Fruit fly (Drosophila melanogaster) whole organism, adult: ENCODE measurements around the gene sif.

Experiments
- CG11617 ChIP-seq: fragments of 200-800 bp; sonication (Bioruptor generic); optimal IDR thresholded peaks from 2 replicates; lab custom pipeline; 2017; ENCODE audit warnings: mild to moderate bottlenecking, missing biosample characterization, missing genetic modification reagents, missing genetic modification characterization
- CG12768 ChIP-seq: fragments of 200-800 bp; sonication (Bioruptor generic); optimal IDR thresholded peaks from 2 replicates; lab custom pipeline; 2017; ENCODE audit warnings: missing biosample characterization, missing genetic modification characterization, mild to moderate bottlenecking, moderate library complexity, missing genetic modification reagents
- CG14711 ChIP-seq: fragments of 200-800 bp; sonication (Bioruptor generic); optimal IDR thresholded peaks from 2 replicates; lab custom pipeline; 2018; ENCODE audit warnings: missing biosample characterization, mild to moderate bottlenecking, missing genetic modification characterization, moderate library complexity
- CG1620 ChIP-seq: fragments of 200-800 bp; sonication (Bioruptor generic); optimal IDR thresholded peaks from 2 replicates; lab custom pipeline; 2016; ENCODE audit warnings: missing biosample characterization, missing genetic modification characterization
- CG33017 ChIP-seq: fragments of 200-800 bp; sonication (Bioruptor generic); optimal IDR thresholded peaks from 2 replicates; lab custom pipeline; 2018; ENCODE audit warnings: missing biosample characterization, mild to moderate bottlenecking, missing genetic modification characterization, moderate library complexity
- CG5204 ChIP-seq: fragments of 200-800 bp; sonication (Bioruptor generic); optimal IDR thresholded peaks from 2 replicates; lab custom pipeline; 2016; ENCODE audit warnings: missing biosample characterization, missing genetic modification characterization
- CG7045 ChIP-seq: fragments of 200-800 bp; sonication (Bioruptor generic); optimal IDR thresholded peaks from 2 replicates; lab custom pipeline; 2017; ENCODE audit warnings: missing biosample characterization, mild to moderate bottlenecking, missing genetic modification characterization
- CG7101 ChIP-seq: fragments of 200-800 bp; sonication (Bioruptor generic); optimal IDR thresholded peaks from 2 replicates; lab custom pipeline; 2018; ENCODE audit warnings: missing biosample characterization, mild to moderate bottlenecking, missing genetic modification characterization, moderate library complexity
- Clk ChIP-seq: fragments of 200-800 bp; sonication (Bioruptor generic); optimal IDR thresholded peaks from 2 replicates; lab custom pipeline; 2017; ENCODE audit warnings: missing biosample characterization, missing genetic modification characterization
- Crg-1 ChIP-seq: fragments of 200-800 bp; sonication (Bioruptor generic); optimal IDR thresholded peaks from 2 replicates; lab custom pipeline; 2016; ENCODE audit warnings: missing biosample characterization, missing genetic modification characterization
- Hr96 ChIP-seq: fragments of 200-800 bp; sonication (Bioruptor generic); optimal IDR thresholded peaks from 2 replicates; lab custom pipeline; 2016; ENCODE audit warnings: missing biosample characterization, missing genetic modification characterization
- Mnt ChIP-seq: fragments of 200-800 bp; sonication (Bioruptor generic); optimal IDR thresholded peaks from 2 replicates; lab custom pipeline; 2016; ENCODE audit warnings: missing biosample characterization, mild to moderate bottlenecking, missing genetic modification characterization
- bab1 ChIP-seq: fragments of 200-800 bp; sonication (Bioruptor generic); optimal IDR thresholded peaks from 3 replicates; lab custom pipeline; 2019; ENCODE audit warnings: missing biosample characterization, mild to moderate bottlenecking, missing genetic modification characterization, moderate library complexity
- cic ChIP-seq: fragments of 200-800 bp; sonication (Bioruptor generic); optimal IDR thresholded peaks from 2 replicates; lab custom pipeline; 2017; ENCODE audit warnings: missing biosample characterization, mild to moderate bottlenecking, missing genetic modification characterization, moderate library complexity
- cnc ChIP-seq, 2 experiments: fragments of >200 bp; optimal IDR thresholded peaks; 2 replicates each; lab custom pipeline; 2017
- kay ChIP-seq: fragments of 200-800 bp; sonication (Bioruptor generic); peaks from one replicate; lab custom pipeline; 2016; ENCODE audit warnings: missing biosample characterization, missing genetic modification characterization, borderline replicate concordance
- ovo ChIP-seq: fragments of 200-800 bp; sonication (Bioruptor generic); optimal IDR thresholded peaks from 2 replicates; lab custom pipeline; 2016; ENCODE audit warnings: missing biosample characterization, missing genetic modification characterization
- pad ChIP-seq: fragments of 200-800 bp; sonication (Bioruptor generic); optimal IDR thresholded peaks from 3 replicates; lab custom pipeline; 2017; ENCODE audit warnings: missing biosample characterization, missing genetic modification characterization, mild to moderate bottlenecking, moderate library complexity, missing genetic modification reagents
- tj ChIP-seq: fragments of 200-800 bp; sonication (Bioruptor generic); optimal IDR thresholded peaks from 3 replicates; lab custom pipeline; 2017; ENCODE audit warnings: missing biosample characterization, mild to moderate bottlenecking, missing genetic modification characterization, moderate library complexity
- toe ChIP-seq: fragments of 200-800 bp; sonication (Bioruptor generic); optimal IDR thresholded peaks from 2 replicates; lab custom pipeline; 2016; ENCODE audit warnings: missing biosample characterization, missing genetic modification characterization

The sif gene

dm6 chr3L:5658368-5658767, 655 bp downstream of the sif start:
- no peak for TF ChIP-seq CG12768

- TF ChIP-seq CG33017 (tag; lab: Kevin White, UChicago) (no peak), Mnt (GFP tag; lab: Kevin White, UChicago) (no peak), CG12768 (no peak), pad (GFP tag; lab: Kevin White, UChicago) (peak; percentile 13), ovo (GFP tag; lab: Kevin White, UChicago) (no peak), CG5204 (GFP tag; lab: Kevin White, UChicago) (no peak), bab1 (GFP tag; lab: Kevin White, UChicago) (peak; percentile 13), CG7101 (tag; lab: Kevin White, UChicago) (no peak), CG11617 (GFP tag; lab: Kevin White, UChicago) (no peak), cnc (optimal IDR thresholded peaks at IDR 0.05; lab: Kevin White, UChicago) (no peak), kay (GFP tag; lab: Kevin White, UChicago) (peak; percentile 49), toe (peak; percentile 35)
Observed at dm6 chr3L:5662071-5662470, 4.4 kb downstream of the sif start, which contains the start of gene Sse. Sse (minus strand) TSS chr3L:5662247.

- no peak for TF ChIP-seq ovo (GFP tag; lab: Kevin White, UChicago)
- no peak for TF ChIP-seq CG7101 (tag; lab: Kevin White, UChicago)
- no peak for TF ChIP-seq CG7045 (GFP tag; lab: Kevin White, UChicago)
- TF ChIP-seq pad (GFP tag; lab: Kevin White, UChicago) = no peak
- no peak for TF ChIP-seq CG5204 (GFP tag; lab: Kevin White, UChicago)
- no peak for TF ChIP-seq Mnt (GFP tag; lab: Kevin White, UChicago)
- TF ChIP-seq CG11617 (GFP tag; lab: Kevin White, UChicago) = no peak
- no peak for TF ChIP-seq kay (GFP tag; lab: Kevin White, UChicago)
- no peak for TF ChIP-seq CG1620
- no peak for TF ChIP-seq Clk (GFP tag; lab: Kevin White, UChicago)
- no peak for TF ChIP-seq toe
Observed at dm6 chr3L:5663250-5663649, 5.5 kb downstream of the sif start.

- TF ChIP-seq CG12768 (no peak), kay (GFP tag; lab: Kevin White, UChicago) (peak; percentile 67), CG14711 (tag; lab: Kevin White, UChicago) (no peak), CG7045 (GFP tag; lab: Kevin White, UChicago) (no peak), CG1620 (no peak), CG5204 (GFP tag; lab: Kevin White, UChicago) (no peak)
Observed at dm6 chr3L:5663876-5664718, 6.4 kb downstream of the sif start, which contains the start of gene CG46320. CG46320 (plus strand) TSS chr3L:5664121.

dm6 chr3L:5664719-5664973, 6.9 kb downstream of the sif start:
- TF ChIP-seq CG1620 = no peak

- TF ChIP-seq cic = no peak
- no peak for TF ChIP-seq tj (GFP tag; lab: Kevin White, UChicago)
- TF ChIP-seq CG7101 (tag; lab: Kevin White, UChicago) = no peak
- peak; percentile 22 for TF ChIP-seq CG12768
Observed at dm6 chr3L:5665434-5665833, 7.7 kb downstream of the sif start.

- TF ChIP-seq cnc (optimal IDR thresholded peaks at IDR 0.05; lab: Kevin White, UChicago) = no peak
- no peak for TF ChIP-seq Hr96
- no peak for TF ChIP-seq kay (GFP tag; lab: Kevin White, UChicago)
- TF ChIP-seq ovo (GFP tag; lab: Kevin White, UChicago) = no peak
- TF ChIP-seq CG7101 (tag; lab: Kevin White, UChicago) = no peak
- TF ChIP-seq toe = no peak
- TF ChIP-seq CG14711 (tag; lab: Kevin White, UChicago) = no peak
- no peak for TF ChIP-seq CG11617 (GFP tag; lab: Kevin White, UChicago)
- no peak for TF ChIP-seq CG7045 (GFP tag; lab: Kevin White, UChicago)
Observed at dm6 chr3L:5666787-5667186, 9.1 kb downstream of the sif start.

dm6 chr3L:5678241-5678905, 20.7 kb downstream of the sif start:
- no peak for TF ChIP-seq CG33017 (tag; lab: Kevin White, UChicago)
- no peak for TF ChIP-seq CG5204 (GFP tag; lab: Kevin White, UChicago)
- TF ChIP-seq pad (GFP tag; lab: Kevin White, UChicago) = no peak
- TF ChIP-seq Crg-1 = no peak
- no peak for TF ChIP-seq cnc (optimal IDR thresholded peaks at IDR 0.05; lab: Kevin White, UChicago)
- no peak for TF ChIP-seq Mnt (GFP tag; lab: Kevin White, UChicago)
- TF ChIP-seq CG7045 (GFP tag; lab: Kevin White, UChicago) = no peak
